Fruit fly (Drosophila melanogaster) whole organism, prepupa: Measurements from ENCODE around the gene NHP2.

ENCODE experiments used
- CG11294 ChIP-seq: fragments of 200-800 bp; sonication (Bioruptor generic); IDR thresholded peaks from 2 replicates; pipeline ENCODE4 v1.3.6; 2022; ENCODE audit warnings: missing biosample characterization, missing genetic modification characterization
- CG11902 ChIP-seq: fragments of 200-800 bp; sonication (Bioruptor generic); optimal IDR thresholded peaks from 3 replicates; lab custom pipeline; 2016; ENCODE audit warnings: missing biosample characterization, missing genetic modification characterization
- CG16779 ChIP-seq: fragments of 200-800 bp; sonication (Bioruptor generic); optimal IDR thresholded peaks from 3 replicates; lab custom pipeline; 2017; ENCODE audit warnings: missing biosample characterization, mild to moderate bottlenecking, missing genetic modification characterization
- CG3032 ChIP-seq: fragments of 200-800 bp; optimal IDR thresholded peaks from 2 replicates; lab custom pipeline; 2019; ENCODE audit warnings: missing biosample characterization, mild to moderate bottlenecking, missing genetic modification characterization, moderate library complexity
- CG32006 ChIP-seq: fragments of 200-800 bp; sonication (Bioruptor generic); optimal IDR thresholded peaks from 3 replicates; lab custom pipeline; 2017; ENCODE audit warnings: missing biosample characterization, mild to moderate bottlenecking, missing genetic modification characterization
- CG34406 ChIP-seq: fragments of 200-800 bp; sonication (Bioruptor generic); optimal IDR thresholded peaks from 3 replicates; lab custom pipeline; 2016; ENCODE audit warnings: missing biosample characterization, missing genetic modification characterization
- CG3919 ChIP-seq: fragments of 200-800 bp; sonication (Bioruptor generic); optimal IDR thresholded peaks from 3 replicates; lab custom pipeline; 2016; ENCODE audit warnings: missing biosample characterization, missing genetic modification characterization
- CG6276 ChIP-seq: fragments of 200-800 bp; sonication (Bioruptor generic); optimal IDR thresholded peaks from 2 replicates; lab custom pipeline; 2017; ENCODE audit warnings: missing biosample characterization, mild to moderate bottlenecking, missing genetic modification characterization
- CG6792 ChIP-seq: fragments of 200-800 bp; sonication (Bioruptor generic); optimal IDR thresholded peaks from 3 replicates; lab custom pipeline; 2016; ENCODE audit warnings: missing biosample characterization, missing genetic modification characterization
- CG7368 ChIP-seq: fragments of 200-800 bp; sonication (Bioruptor generic); optimal IDR thresholded peaks from 3 replicates; lab custom pipeline; 2016; ENCODE audit warnings: missing biosample characterization, missing genetic modification characterization
- CG8119 ChIP-seq: fragments of 200-800 bp; sonication (Bioruptor generic); IDR thresholded peaks from 3 replicates; pipeline ENCODE4 v1.3.6; 2022; ENCODE audit warnings: missing biosample characterization, missing genetic modification characterization
- CG8319 ChIP-seq: fragments of 200-800 bp; sonication (Bioruptor generic); optimal IDR thresholded peaks from 3 replicates; lab custom pipeline; 2016; ENCODE audit warnings: missing biosample characterization, missing genetic modification characterization
- CG8632 ChIP-seq: fragments of 200-800 bp; sonication (Bioruptor generic); optimal IDR thresholded peaks from 3 replicates; lab custom pipeline; 2016; ENCODE audit warnings: missing biosample characterization, missing genetic modification characterization
- CG9139 ChIP-seq: fragments of 200-800 bp; sonication (Bioruptor generic); optimal IDR thresholded peaks from 3 replicates; lab custom pipeline; 2017; ENCODE audit warnings: missing biosample characterization, mild to moderate bottlenecking, missing genetic modification characterization
- Eip75B ChIP-seq: fragments of 200-800 bp; sonication (Bioruptor generic); optimal IDR thresholded peaks from 3 replicates; lab custom pipeline; 2016; ENCODE audit warnings: missing biosample characterization, missing genetic modification characterization
- Eip78C ChIP-seq: fragments of 200-800 bp; sonication (Bioruptor generic); peaks from one replicate; lab custom pipeline; 2016; ENCODE audit warnings: missing biosample characterization, missing genetic modification characterization
- Eip93F ChIP-seq: fragments of 200-800 bp; sonication (Bioruptor generic); optimal IDR thresholded peaks from 2 replicates; lab custom pipeline; 2016; ENCODE audit warnings: missing biosample characterization, mild to moderate bottlenecking, missing genetic modification characterization
- Ets21C ChIP-seq: fragments of 200-800 bp; sonication (Bioruptor generic); optimal IDR thresholded peaks from 3 replicates; lab custom pipeline; 2016; ENCODE audit warnings: missing biosample characterization, missing genetic modification characterization
- Ets96B ChIP-seq: fragments of 200-800 bp; optimal IDR thresholded peaks from 2 replicates; lab custom pipeline; 2019; ENCODE audit warnings: missing biosample characterization, mild to moderate bottlenecking, missing genetic modification characterization, moderate library complexity
- Gug ChIP-seq: fragments of 200-800 bp; sonication (Bioruptor generic); IDR thresholded peaks from 2 replicates; pipeline ENCODE4 v1.3.6; 2022; ENCODE audit warnings: missing biosample characterization, missing genetic modification characterization
- Hr38 ChIP-seq: sonication (Bioruptor generic); optimal IDR thresholded peaks from 2 replicates; lab custom pipeline; 2016; ENCODE audit warnings: missing biosample characterization, missing genetic modification characterization
- Hr39 ChIP-seq: fragments of 200-800 bp; sonication (Bioruptor generic); optimal IDR thresholded peaks from 2 replicates; lab custom pipeline; 2016; ENCODE audit warnings: missing biosample characterization, missing genetic modification characterization
- Hr4 ChIP-seq: fragments of 200-800 bp; sonication (Bioruptor generic); optimal IDR thresholded peaks from 3 replicates; lab custom pipeline; 2016; ENCODE audit warnings: missing biosample characterization, missing genetic modification characterization
- Lpt ChIP-seq: fragments of 200-800 bp; sonication (Bioruptor generic); optimal IDR thresholded peaks from 3 replicates; lab custom pipeline; 2016; ENCODE audit warnings: missing biosample characterization, missing genetic modification characterization
- OdsH ChIP-seq: fragments of 200-800 bp; sonication (Bioruptor generic); optimal IDR thresholded peaks from 3 replicates; lab custom pipeline; 2016; ENCODE audit warnings: missing biosample characterization, missing genetic modification characterization
- Smox ChIP-seq: fragments of 200-800 bp; sonication (Bioruptor generic); optimal IDR thresholded peaks from 3 replicates; lab custom pipeline; 2016; ENCODE audit warnings: missing biosample characterization, missing genetic modification characterization
- Sox14 ChIP-seq: fragments of 200-800 bp; sonication (Bioruptor generic); optimal IDR thresholded peaks from 3 replicates; lab custom pipeline; 2016; ENCODE audit warnings: missing biosample characterization, missing genetic modification characterization
- achi ChIP-seq: fragments of 200-800 bp; sonication (Bioruptor generic); optimal IDR thresholded peaks from 3 replicates; lab custom pipeline; 2016; ENCODE audit warnings: missing biosample characterization, missing genetic modification characterization
- acj6 ChIP-seq: fragments of 200-800 bp; sonication (Bioruptor generic); optimal IDR thresholded peaks from 3 replicates; lab custom pipeline; 2016; ENCODE audit warnings: missing biosample characterization, missing genetic modification characterization
- cyc ChIP-seq: fragments of 200-800 bp; sonication (Bioruptor generic); optimal IDR thresholded peaks from 3 replicates; lab custom pipeline; 2016; ENCODE audit warnings: missing biosample characterization, missing genetic modification characterization
- dac ChIP-seq: fragments of 200-800 bp; sonication (Bioruptor generic); optimal IDR thresholded peaks from 2 replicates; lab custom pipeline; 2017; ENCODE audit warnings: missing biosample characterization, mild to moderate bottlenecking, missing genetic modification characterization
- eg ChIP-seq: fragments of 200-800 bp; sonication (Bioruptor generic); IDR thresholded peaks from 3 replicates; pipeline ENCODE4 v1.3.6; 2022; ENCODE audit warnings: missing biosample characterization, missing genetic modification characterization
- esn ChIP-seq: fragments of 200-800 bp; sonication (Bioruptor generic); optimal IDR thresholded peaks from 2 replicates; lab custom pipeline; 2016; ENCODE audit warnings: missing biosample characterization, mild to moderate bottlenecking, missing genetic modification characterization, moderate library complexity
- fkh ChIP-seq: fragments of 200-800 bp; sonication (Bioruptor generic); optimal IDR thresholded peaks from 3 replicates; lab custom pipeline; 2017; ENCODE audit warnings: missing biosample characterization, mild to moderate bottlenecking, missing genetic modification characterization, moderate library complexity
- lz ChIP-seq: fragments of 200-800 bp; sonication (Bioruptor generic); optimal IDR thresholded peaks from 3 replicates; lab custom pipeline; 2016; ENCODE audit warnings: missing biosample characterization, missing genetic modification characterization
- ss ChIP-seq, 2 experiments: fragments of 200-800 bp; sonication (Bioruptor generic); optimal IDR thresholded peaks; 2 replicates in 1 of 2; 3 replicates in 1 of 2; lab custom pipeline; 2017 to 2018; ENCODE audit warnings: mild to moderate bottlenecking in 2 of 2, missing biosample characterization in 2 of 2, missing genetic modification characterization in 2 of 2, moderate library complexity in 1 of 2
- svp ChIP-seq: fragments of 200-800 bp; sonication (Bioruptor generic); peaks from one replicate; lab custom pipeline; 2016; ENCODE audit warnings: missing biosample characterization, missing genetic modification characterization
- vri ChIP-seq: fragments of 200-800 bp; sonication (Bioruptor generic); optimal IDR thresholded peaks from 3 replicates; lab custom pipeline; 2016; ENCODE audit warnings: missing biosample characterization, mild to moderate bottlenecking, missing genetic modification characterization

Gene NHP2

dm6 chr3L:14775711-14776660 is 26.0 kb downstream of the NHP2 start, which contains the start of gene mop (continued):
- TF ChIP-seq CG34406 (GFP tag; lab: Kevin White, UChicago), result no peak
- TF ChIP-seq, all 60 proteins: peak for 9

DNA sequence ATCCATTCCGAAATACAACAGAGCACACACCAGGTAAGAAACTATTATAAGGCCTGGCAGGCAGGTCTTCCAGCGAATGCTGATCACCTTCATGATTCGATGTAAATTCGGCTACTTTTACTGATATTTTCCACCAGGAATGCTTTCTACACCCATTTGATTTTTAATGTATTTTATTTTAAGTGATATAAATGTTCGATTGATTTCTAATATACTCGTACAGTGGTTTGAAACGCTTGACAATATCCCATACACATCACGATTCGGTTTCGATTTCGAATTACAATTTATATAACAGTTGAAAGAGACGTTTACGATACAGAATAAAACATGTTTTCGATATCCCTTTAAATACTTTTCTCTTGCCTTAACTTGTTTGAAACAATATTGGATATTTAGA is 32.8 kb downstream of the NHP2 start, which contains the start of gene Mgat4b:
TSS of gene Mgat4b (minus strand) at position 101 of the 400 bp plus-strand sequence.
- TF ChIP-seq CG7368 (GFP tag; lab: Kevin White, UChicago), result no peak
- no peak for TF ChIP-seq Hr38 (GFP tag; lab: Kevin White, UChicago)
- TF ChIP-seq eg (GFP tag; lab: Robert Waterston, UW), result no peak
- TF ChIP-seq, all 60 proteins: peak for 0

dm6 chr3L:14761837-14762785 is 39.9 kb downstream of the NHP2 start, which contains the start of the genes Tsen34 and Mgat4a:
Tsen34 (minus strand) TSS chr3L:14761844.
Mgat4a (plus strand) TSS chr3L:14762028.
- TF ChIP-seq esn (GFP tag; lab: Kevin White, UChicago) (peak; percentile 62), svp (GFP tag; lab: Kevin White, UChicago) (peak; percentile 13), CG11902 (GFP tag; lab: Kevin White, UChicago) (no peak), CG16779 (tag; lab: Kevin White, UChicago) (no peak), acj6 (peak; percentile 35), ss (GFP tag; optimal IDR thresholded peaks at IDR 0.05; lab: Kevin White, UChicago) (no peak), lz (GFP tag; lab: Kevin White, UChicago) (peak; percentile 22), CG3032 (tag; lab: Kevin White, UChicago) (peak; percentile 8), vri (peak; percentile 40), CG6276 (GFP tag; lab: Kevin White, UChicago) (no peak), cyc (GFP tag; lab: Kevin White, UChicago) (peak; percentile 7), CG8632 (peak; percentile 55), Ets21C (GFP tag; lab: Kevin White, UChicago) (peak; percentile 10), CG6792 (GFP tag; lab: Kevin White, UChicago) (peak; percentile 48), dac (GFP tag; lab: Kevin White, UChicago) (no peak), Sox14 (GFP tag; lab: Kevin White, UChicago) (peak; percentile 25), fkh (GFP tag; lab: Kevin White, UChicago) (peak; percentile 97), CG9139 (GFP tag; lab: Kevin White, UChicago) (no peak)
- TF ChIP-seq, all 60 proteins: peak for 12

DNA sequence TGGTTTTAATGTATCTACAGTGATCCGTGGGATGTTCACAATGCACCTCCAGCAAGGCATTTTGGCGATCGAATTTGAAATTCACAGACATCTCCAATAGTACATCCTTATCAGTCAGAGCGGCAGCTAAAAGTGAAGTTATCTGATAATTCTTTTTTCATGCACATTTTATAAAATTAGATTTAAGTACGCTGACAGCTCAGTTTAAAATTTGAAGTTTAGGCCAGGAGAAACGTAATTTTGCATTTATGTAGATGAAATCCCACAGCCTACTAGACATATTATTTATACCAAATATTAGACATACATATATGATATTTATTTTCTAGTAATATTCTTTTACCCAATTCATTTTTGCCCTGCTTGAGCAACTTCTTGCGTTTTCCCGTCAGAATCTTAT is 41.0 kb downstream of the NHP2 start, which contains the start of gene Trl:
TSS of gene Trl (minus strand) at position 101 of the 400 bp plus-strand sequence.
- TF ChIP-seq achi (no peak), vri (no peak), Hr39 (no peak), Eip78C (GFP tag; lab: Kevin White, UChicago) (no peak), CG8319 (no peak)
- TF ChIP-seq, all 60 proteins: peak for 0

DNA sequence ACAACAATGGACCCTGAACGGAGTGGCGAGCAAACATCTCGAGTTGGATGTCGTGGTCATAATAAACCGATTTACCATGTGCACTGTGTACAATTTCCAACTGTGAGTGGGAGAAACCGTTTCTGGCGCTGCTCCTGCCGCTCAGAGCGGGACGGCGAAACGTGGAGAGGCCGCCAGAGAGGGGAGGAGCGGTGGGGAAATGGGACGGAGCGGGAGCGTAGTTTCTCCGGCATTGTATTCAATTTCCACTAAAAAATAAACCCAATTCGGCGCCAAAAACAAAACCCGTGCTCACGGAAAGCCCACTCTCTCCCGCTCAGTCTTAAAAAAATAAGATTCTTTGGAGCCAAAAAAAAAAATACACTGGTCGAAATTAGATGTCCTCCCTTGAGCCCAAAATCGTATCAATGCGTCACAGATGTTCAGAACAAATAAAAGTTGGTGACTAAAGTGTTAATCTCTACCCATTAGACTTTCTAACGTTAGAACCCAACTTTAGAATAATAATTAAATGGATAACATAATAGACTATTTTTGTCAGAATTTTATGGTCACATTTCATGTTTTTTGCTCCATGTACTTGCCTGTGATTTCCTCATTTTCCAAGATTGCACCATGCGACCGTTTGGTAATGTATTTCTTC is 41.9 kb downstream of the NHP2 start:
- TF ChIP-seq CG11294 (GFP tag; lab: Robert Waterston, UW), result peak; percentile 9; the same call in 1 of the 2 replicates
- TF ChIP-seq Gug (GFP tag; lab: Robert Waterston, UW), result peak; percentile 45; the same call in 1 of the 2 replicates
- TF ChIP-seq CG32006, result peak; percentile 55
- TF ChIP-seq CG8319, result no peak
- peak; percentile 77 for TF ChIP-seq Hr4 (GFP tag; lab: Kevin White, UChicago)
- peak; percentile 57 for TF ChIP-seq OdsH (GFP tag; lab: Kevin White, UChicago)
- peak; percentile 65 for TF ChIP-seq esn (GFP tag; lab: Kevin White, UChicago)
- TF ChIP-seq fkh (GFP tag; lab: Kevin White, UChicago), result no peak
- TF ChIP-seq Eip75B (GFP tag; lab: Kevin White, UChicago), result peak; percentile 64
- no peak for TF ChIP-seq CG3032 (tag; lab: Kevin White, UChicago)
- peak; percentile 63; the same call in 2 of the 3 replicates for TF ChIP-seq CG8119 (GFP tag; lab: Robert Waterston, UW)
- no peak for TF ChIP-seq ss (GFP tag; optimal IDR thresholded peaks at IDR 0.05; lab: Kevin White, UChicago)
- no peak for TF ChIP-seq Lpt (GFP tag; lab: Kevin White, UChicago)
- no peak for TF ChIP-seq Eip93F (GFP tag; lab: Kevin White, UChicago)
- TF ChIP-seq CG7368 (GFP tag; lab: Kevin White, UChicago), result peak; percentile 9
- peak; percentile 67 for TF ChIP-seq CG6276 (GFP tag; lab: Kevin White, UChicago)
- TF ChIP-seq Smox (GFP tag; lab: Kevin White, UChicago), result peak; percentile 68
- TF ChIP-seq Ets96B, result peak; percentile 6
- peak; percentile 58 for TF ChIP-seq CG3919
